Worm (Caenorhabditis elegans) whole organism, young adult: ENCODE data around the gene R13A1.10.

ENCODE experiments used
- F39B2.1 ChIP-seq: fragments of 200-800 bp; sonication (Bioruptor generic); IDR thresholded peaks from 2 replicates; pipeline ENCODE4 v1.3.6; 2022; ENCODE audit warnings: missing genetic modification reagents, missing genetic modification characterization, missing compliant biosample characterization
- hlh-26 ChIP-seq: fragments of 200-800 bp; sonication (Bioruptor generic); conservative IDR thresholded peaks from 2 replicates; pipeline ENCODE4 v1.3.6; 2022; ENCODE audit warnings: missing genetic modification reagents, missing genetic modification characterization, missing compliant biosample characterization
- rec-8 ChIP-seq, 2 experiments: sonication (generic microtip); optimal IDR thresholded peaks; 2 replicates each; lab custom pipeline; 2016; ENCODE audit warnings: mild to moderate bottlenecking in 2 of 2, missing genetic modification characterization in 2 of 2, missing genetic modification reagents in 2 of 2, missing genotype in 2 of 2, missing biosample characterization in 1 of 2, missing compliant biosample characterization in 1 of 2, moderate library complexity in 1 of 2
- tbx-9 ChIP-seq: sonication (generic microtip); optimal IDR thresholded peaks from 2 replicates; lab custom pipeline; 2016; ENCODE audit warnings: borderline replicate concordance, missing genetic modification characterization, inconsistent platforms, missing compliant biosample characterization
- unc-62 ChIP-seq: fragments of 150-350 bp; optimal IDR thresholded peaks from 2 replicates; lab custom pipeline; 2014; ENCODE audit warnings: missing biosample characterization, missing genetic modification reagents, missing genetic modification characterization
- ztf-22 ChIP-seq: fragments of 200-800 bp; sonication (Bioruptor generic); optimal IDR thresholded peaks from 2 replicates; lab custom pipeline; 2018; ENCODE audit warnings: mild to moderate bottlenecking, missing genetic modification characterization, moderate library complexity, missing compliant biosample characterization

DNA sequence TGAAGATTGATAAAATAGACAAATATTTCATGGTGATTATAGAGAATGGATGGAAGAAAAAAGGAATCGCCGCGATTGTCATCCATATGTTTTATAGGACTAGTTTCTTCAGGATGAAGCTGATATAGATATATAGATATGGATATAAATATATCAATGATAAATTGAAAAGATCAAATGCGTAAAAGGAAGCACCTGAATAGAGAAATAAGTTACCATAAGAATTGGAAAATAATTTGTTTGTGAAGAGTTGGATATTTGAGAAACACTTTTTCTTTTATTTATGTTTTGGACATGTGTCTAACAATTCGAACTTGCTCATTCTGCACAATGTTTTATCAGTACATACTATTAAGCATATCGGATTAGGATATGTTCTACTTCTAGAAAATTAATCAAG lies 38.9 kb downstream of the R13A1.10 start, which contains the start of gene C42D4.13:
- TF ChIP-seq F39B2.1 (no peak), unc-62 (GFP tag; lab: Kevin White, UChicago) (no peak), rec-8 (tag; optimal IDR thresholded peaks at IDR 0.05; lab: Kevin White, UChicago) (no peak), hlh-26 (GFP tag; lab: Robert Waterston, UW) (no peak), ztf-22 (GFP tag; lab: Kevin White, UChicago) (no peak), tbx-9 (tag; lab: Kevin White, UChicago) (no peak)
